Worm (Caenorhabditis elegans): ENCODE results near the gene F20E11.17.

The F20E11.17 gene

DNA sequence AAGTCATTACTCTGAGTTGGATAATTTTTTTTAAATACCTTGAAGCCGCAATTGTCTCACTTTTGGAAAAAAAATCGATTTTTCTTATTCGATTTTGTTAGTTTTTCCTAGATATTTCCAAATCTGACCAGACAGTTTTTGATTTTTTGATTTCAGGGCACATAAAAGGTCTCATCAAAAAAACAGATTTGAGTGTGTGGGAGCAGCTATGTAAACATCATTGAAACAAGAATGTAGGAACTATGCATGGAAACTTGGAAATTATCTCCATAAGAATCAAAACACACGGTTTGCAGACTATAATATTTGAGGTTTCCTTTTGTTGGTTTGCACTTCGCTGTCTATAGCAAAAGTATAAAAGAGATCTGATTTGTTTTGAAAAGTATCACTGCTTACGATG is 17.0 kb upstream of the F20E11.17 start, which contains the start of gene scl-24:
TSS of gene scl-24 (plus strand) at position 301 of the 400 bp plus-strand sequence.
- TF ChIP-seq aha-1 (tag) (peak; percentile 8), lin-13 (GFP tag; optimal IDR thresholded peaks at IDR 0.05) (no peak)

- no peak for TF ChIP-seq jun-1 (tag; optimal IDR thresholded peaks at IDR 0.05)
- no peak for TF ChIP-seq dmd-8 (GFP tag; IDR thresholded peaks at IDR 0.05)
- TF ChIP-seq F26F4.8 (GFP tag; conservative IDR thresholded peaks at IDR 0.05): no peak
- TF ChIP-seq aly-2 (tag; optimal IDR thresholded peaks at IDR 0.05): no peak
- no peak for TF ChIP-seq lin-1 (GFP tag; IDR thresholded peaks at IDR 0.05)
- TF ChIP-seq zfp-2 (tag; optimal IDR thresholded peaks at IDR 0.05): no peak
- no peak for TF ChIP-seq snpc-4 (tag; optimal IDR thresholded peaks at IDR 0.05)
- no peak for TF ChIP-seq vab-7 (GFP tag; IDR thresholded peaks at IDR 0.05)
- TF ChIP-seq dpl-1 (GFP tag; optimal IDR thresholded peaks at IDR 0.05): no peak
- no peak for TF ChIP-seq rbr-2 (tag; optimal IDR thresholded peaks at IDR 0.05)
- TF ChIP-seq ama-1 (optimal IDR thresholded peaks at IDR 0.05): no peak
- TF ChIP-seq hif-1 (tag; optimal IDR thresholded peaks at IDR 0.05): no peak
- TF ChIP-seq pqm-1 (tag; optimal IDR thresholded peaks at IDR 0.05): no peak
- TF ChIP-seq ztf-11 (tag; optimal IDR thresholded peaks at IDR 0.05): no peak
- TF ChIP-seq ceh-28 (tag; optimal IDR thresholded peaks at IDR 0.05): no peak
- TF ChIP-seq unc-39 (tag; optimal IDR thresholded peaks at IDR 0.05): no peak
- no peak for TF ChIP-seq mdt-29 (GFP tag; IDR thresholded peaks at IDR 0.05)
- TF ChIP-seq lir-3 (tag; optimal IDR thresholded peaks at IDR 0.05): no peak
- no peak for TF ChIP-seq lin-15B (tag; optimal IDR thresholded peaks at IDR 0.05)
- TF ChIP-seq tag-97 (GFP tag; IDR thresholded peaks at IDR 0.05): no peak
These were observed 16.0 kb upstream of the F20E11.17 start, which contains the start of gene srh-111 for ce11 chrV:17485078-17485477. srh-111 (minus strand) TSS chrV:17485178.

DNA sequence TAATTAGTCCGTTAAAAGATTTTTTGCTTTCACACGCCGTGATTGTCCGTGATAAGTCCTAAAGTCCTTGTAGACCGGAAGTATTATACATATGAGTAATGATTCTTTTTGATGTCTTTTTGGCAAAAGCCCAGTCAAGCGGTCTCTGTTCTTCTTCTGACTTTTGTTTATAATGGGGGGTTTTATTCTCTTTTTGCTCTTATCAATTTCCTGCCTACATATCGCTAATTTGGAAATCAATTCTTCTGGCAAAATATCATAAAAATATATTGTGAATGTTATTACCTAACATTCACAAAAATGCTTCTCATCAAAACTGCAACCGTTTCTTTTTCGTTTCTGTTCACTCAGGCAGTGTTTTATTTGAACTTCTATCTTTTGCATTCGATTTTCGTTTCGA is 7.4 kb upstream of the F20E11.17 start, which contains the start of gene srbc-61:
TSS of gene srbc-61 (plus strand) at position 301 of the 400 bp plus-strand sequence.
- TF ChIP-seq gei-8 (GFP tag; optimal IDR thresholded peaks at IDR 0.05) (no peak), unc-130 (GFP tag; optimal IDR thresholded peaks at IDR 0.05) (no peak), madf-5 (GFP tag; IDR thresholded peaks at IDR 0.05) (no peak)

DNA sequence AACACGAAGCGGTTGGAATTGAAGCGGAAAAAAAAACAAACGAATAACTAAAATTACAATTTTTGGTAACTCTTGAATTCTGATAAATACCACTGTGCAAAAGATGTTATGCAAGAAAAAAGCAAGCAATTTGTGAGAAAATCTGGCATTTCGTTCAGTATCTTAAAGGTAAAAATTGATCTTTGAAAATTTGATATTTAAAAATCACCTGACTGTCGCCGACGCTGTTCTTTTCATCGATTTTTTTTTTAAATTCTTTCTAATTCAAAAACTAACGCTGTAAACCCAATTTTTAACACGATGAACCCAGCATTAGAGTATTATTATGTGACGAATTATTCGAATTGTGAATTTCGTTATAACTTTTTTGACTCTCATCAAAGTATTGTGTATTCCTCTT is 4.6 kb upstream of the F20E11.17 start, which contains the start of gene srh-123:
TSS of gene srh-123 (plus strand) at position 301 of the 400 bp plus-strand sequence.
- TF ChIP-seq nhr-10 (tag; optimal IDR thresholded peaks at IDR 0.05): no peak
- no peak for TF ChIP-seq unc-39 (tag; optimal IDR thresholded peaks at IDR 0.05)
- TF ChIP-seq F10B5.3 (tag; optimal IDR thresholded peaks at IDR 0.05): no peak
- no peak for TF ChIP-seq fkh-10 (GFP tag; optimal IDR thresholded peaks at IDR 0.05)
- no peak for TF ChIP-seq nhr-42 (GFP tag; IDR thresholded peaks at IDR 0.05)
- no peak for TF ChIP-seq ctbp-1 (GFP tag; IDR thresholded peaks at IDR 0.05)
- TF ChIP-seq ceh-32 (tag; optimal IDR thresholded peaks at IDR 0.05; ENCODE audit: poor library complexity): no peak
- no peak for TF ChIP-seq nhr-11 (tag; optimal IDR thresholded peaks at IDR 0.05)
- TF ChIP-seq snpc-1.2 (GFP tag; IDR thresholded peaks at IDR 0.05): no peak
- no peak for TF ChIP-seq hif-1 (tag; optimal IDR thresholded peaks at IDR 0.05)
- no peak for TF ChIP-seq zfp-2 (tag; optimal IDR thresholded peaks at IDR 0.05)
- no peak for TF ChIP-seq lin-1 (GFP tag; IDR thresholded peaks at IDR 0.05)
- no peak for TF ChIP-seq madf-5 (GFP tag; IDR thresholded peaks at IDR 0.05)
- no peak for TF ChIP-seq nhr-76 (tag; optimal IDR thresholded peaks at IDR 0.05)

DNA sequence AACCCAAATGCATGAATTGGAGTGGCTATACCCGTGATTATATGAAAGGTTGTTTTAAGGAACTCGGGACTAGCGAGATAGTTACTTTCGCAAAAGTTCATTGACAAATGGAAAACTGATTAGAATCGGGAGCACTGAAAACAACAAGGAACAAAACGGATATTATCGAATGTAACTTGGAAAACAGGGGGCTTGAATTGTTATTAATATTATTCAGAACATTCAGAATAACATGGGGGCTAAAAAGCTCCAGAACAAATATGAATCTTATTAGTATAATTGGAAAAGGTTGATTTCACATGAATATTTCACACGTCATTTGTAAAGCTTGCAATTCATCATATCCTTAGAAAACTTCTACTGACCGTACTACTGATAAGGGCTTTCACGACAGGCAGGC is 2.5 kb upstream of the F20E11.17 start, which contains the start of gene srh-235:
TSS of gene srh-235 (minus strand) at position 101 of the 400 bp plus-strand sequence.
- TF ChIP-seq zip-2 (tag; optimal IDR thresholded peaks at IDR 0.05): no peak
- no peak for TF ChIP-seq aly-2 (tag; optimal IDR thresholded peaks at IDR 0.05)
- no peak for TF ChIP-seq fkh-10 (GFP tag; optimal IDR thresholded peaks at IDR 0.05)
- no peak for TF ChIP-seq nhr-42 (GFP tag; IDR thresholded peaks at IDR 0.05)
- TF ChIP-seq nhr-76 (tag; optimal IDR thresholded peaks at IDR 0.05): no peak
- no peak for TF ChIP-seq nhr-237 (tag; optimal IDR thresholded peaks at IDR 0.05)
- no peak for TF ChIP-seq skn-1 (tag; optimal IDR thresholded peaks at IDR 0.05)
- TF ChIP-seq set-16 (GFP tag; IDR thresholded peaks at IDR 0.05): no peak
- no peak for TF ChIP-seq mdt-29 (GFP tag; IDR thresholded peaks at IDR 0.05)
- no peak for TF ChIP-seq lsy-2 (tag; optimal IDR thresholded peaks at IDR 0.05)
